Fruit fly (Drosophila melanogaster) whole organism, embryonic: ENCODE data around the gene CG46439.

Source experiments
- Ada2b ChIP-seq: fragments of 200-800 bp; sonication (Bioruptor generic); IDR thresholded peaks from 2 replicates; pipeline ENCODE4 v1.3.6; 2022; ENCODE audit warnings: missing biosample characterization, missing genetic modification characterization
- Asciz ChIP-seq: fragments of 200-800 bp; sonication (Bioruptor generic); optimal IDR thresholded peaks from 2 replicates; lab custom pipeline; 2017; ENCODE audit warnings: missing biosample characterization, mild to moderate bottlenecking, missing genetic modification characterization, missing genetic modification reagents
- Bdp1 ChIP-seq: fragments of 200-800 bp; sonication (Bioruptor generic); optimal IDR thresholded peaks from 3 replicates; lab custom pipeline; 2016; ENCODE audit warnings: missing biosample characterization, missing genetic modification characterization
- CG10274 ChIP-seq: fragments of 200-800 bp; sonication (Bioruptor generic); optimal IDR thresholded peaks from 3 replicates; lab custom pipeline; 2017; ENCODE audit warnings: missing biosample characterization, mild to moderate bottlenecking, missing genetic modification characterization
- CG10543 ChIP-seq: fragments of 200-800 bp; sonication (Bioruptor generic); optimal IDR thresholded peaks from 3 replicates; lab custom pipeline; 2017; ENCODE audit warnings: missing biosample characterization, mild to moderate bottlenecking, missing genetic modification characterization, moderate library complexity
- CG10959 ChIP-seq: fragments of 200-800 bp; sonication (Bioruptor generic); IDR thresholded peaks from 2 replicates; pipeline ENCODE4 v1.3.6; 2022; ENCODE audit warnings: missing biosample characterization, missing genetic modification characterization
- CG11723 ChIP-seq: fragments of 200-800 bp; sonication (Bioruptor generic); optimal IDR thresholded peaks from 2 replicates; lab custom pipeline; 2017; ENCODE audit warnings: missing biosample characterization, mild to moderate bottlenecking, missing genetic modification characterization
- CG12155 ChIP-seq: fragments of 200-800 bp; sonication (Bioruptor generic); optimal IDR thresholded peaks from 3 replicates; lab custom pipeline; 2016; ENCODE audit warnings: missing biosample characterization, missing genetic modification characterization
- CG12942 ChIP-seq: fragments of 200-800 bp; sonication (Bioruptor generic); optimal IDR thresholded peaks from 3 replicates; lab custom pipeline; 2016; ENCODE audit warnings: missing biosample characterization, missing genetic modification characterization
- CG13424 ChIP-seq: fragments of 200-800 bp; sonication (Bioruptor generic); optimal IDR thresholded peaks from 2 replicates; lab custom pipeline; 2019; ENCODE audit warnings: missing biosample characterization, mild to moderate bottlenecking, missing genetic modification characterization, moderate library complexity
- CG13894 ChIP-seq: fragments of 200-800 bp; sonication (Bioruptor generic); optimal IDR thresholded peaks from 3 replicates; lab custom pipeline; 2018; ENCODE audit warnings: missing biosample characterization, mild to moderate bottlenecking, missing genetic modification characterization, moderate library complexity
- CG18011 ChIP-seq: fragments of 200-800 bp; sonication (Bioruptor generic); optimal IDR thresholded peaks from 2 replicates; lab custom pipeline; 2017; ENCODE audit warnings: missing biosample characterization, missing genetic modification characterization, mild to moderate bottlenecking, moderate library complexity, missing genotype
- CG30431 ChIP-seq: fragments of 200-800 bp; sonication (Bioruptor generic); optimal IDR thresholded peaks from 2 replicates; lab custom pipeline; 2017; ENCODE audit warnings: missing biosample characterization, missing genetic modification characterization
- CG31224 ChIP-seq: fragments of 200-800 bp; sonication (Bioruptor generic); IDR thresholded peaks from 2 replicates; pipeline ENCODE4 v1.3.6; 2022; ENCODE audit warnings: missing biosample characterization, missing genetic modification characterization
- CG3838 ChIP-seq: fragments of 200-800 bp; sonication (Bioruptor generic); optimal IDR thresholded peaks from 3 replicates; lab custom pipeline; 2016; ENCODE audit warnings: missing biosample characterization, missing genetic modification characterization
- CG8089 ChIP-seq: fragments of 200-800 bp; sonication (Bioruptor generic); optimal IDR thresholded peaks from 3 replicates; lab custom pipeline; 2016; ENCODE audit warnings: missing biosample characterization, missing genetic modification characterization
- CG8944 ChIP-seq: fragments of 200-800 bp; sonication (Bioruptor generic); optimal IDR thresholded peaks from 3 replicates; lab custom pipeline; 2016; ENCODE audit warnings: missing biosample characterization, missing genetic modification characterization
- Dbx ChIP-seq: fragments of 200-800 bp; sonication (Bioruptor generic); IDR thresholded peaks from 3 replicates; pipeline ENCODE4 v1.3.6; 2022; ENCODE audit warnings: missing biosample characterization, missing genetic modification characterization
- Dip2 ChIP-seq: fragments of 200-800 bp; sonication (Bioruptor generic); IDR thresholded peaks from 2 replicates; pipeline ENCODE4 v1.3.6; 2022; ENCODE audit warnings: missing biosample characterization, missing genetic modification characterization
- HmgZ ChIP-seq: fragments of 200-800 bp; sonication (Bioruptor generic); optimal IDR thresholded peaks from 2 replicates; lab custom pipeline; 2018; ENCODE audit warnings: missing biosample characterization, mild to moderate bottlenecking, missing genetic modification characterization
- Hr39 ChIP-seq: fragments of >200 bp; optimal IDR thresholded peaks from 2 replicates; lab custom pipeline; 2017
- Kr ChIP-seq: fragments of 200-800 bp; sonication (Bioruptor generic); optimal IDR thresholded peaks from 2 replicates; lab custom pipeline; 2017; ENCODE audit warnings: missing biosample characterization, mild to moderate bottlenecking, missing genetic modification characterization
- Lim3 ChIP-seq: fragments of 200-800 bp; sonication (Bioruptor generic); IDR thresholded peaks from 2 replicates; pipeline ENCODE4 v1.3.6; 2022; ENCODE audit warnings: missing biosample characterization, missing genetic modification characterization
- MTF-1 ChIP-seq: fragments of 200-800 bp; sonication (Bioruptor generic); optimal IDR thresholded peaks from 2 replicates; lab custom pipeline; 2018; ENCODE audit warnings: missing biosample characterization, mild to moderate bottlenecking, missing genetic modification characterization, borderline replicate concordance
- Mad ChIP-seq: fragments of 200-800 bp; sonication (Bioruptor generic); optimal IDR thresholded peaks from 2 replicates; lab custom pipeline; 2016; ENCODE audit warnings: missing biosample characterization, missing genetic modification characterization
- Max ChIP-seq: fragments of 200-800 bp; sonication (Bioruptor generic); optimal IDR thresholded peaks from 2 replicates; lab custom pipeline; 2016; ENCODE audit warnings: missing biosample characterization, mild to moderate bottlenecking, missing genetic modification characterization
- Meics ChIP-seq: fragments of 200-800 bp; sonication (Bioruptor generic); optimal IDR thresholded peaks from 2 replicates; lab custom pipeline; 2017; ENCODE audit warnings: missing biosample characterization, mild to moderate bottlenecking, missing genetic modification characterization
- Nf-YA ChIP-seq: fragments of 200-800 bp; sonication (Bioruptor generic); IDR thresholded peaks from 2 replicates; pipeline ENCODE4 v1.3.6; 2022; ENCODE audit warnings: missing biosample characterization, missing genetic modification characterization
- Optix ChIP-seq: fragments of 200-800 bp; sonication (Bioruptor generic); IDR thresholded peaks from 3 replicates; pipeline ENCODE4 v1.3.6; 2022; ENCODE audit warnings: missing biosample characterization, missing genetic modification characterization
- Sox102F ChIP-seq: fragments of 200-800 bp; sonication (Bioruptor generic); optimal IDR thresholded peaks from 2 replicates; lab custom pipeline; 2018; ENCODE audit warnings: missing biosample characterization, mild to moderate bottlenecking, missing genetic modification characterization, moderate library complexity
- Ssrp ChIP-seq: fragments of 200-800 bp; sonication (Bioruptor generic); optimal IDR thresholded peaks from 2 replicates; lab custom pipeline; 2018; ENCODE audit warnings: missing biosample characterization, mild to moderate bottlenecking, missing genetic modification characterization, moderate library complexity
- TFAM ChIP-seq: fragments of 200-800 bp; sonication (Bioruptor generic); optimal IDR thresholded peaks from 2 replicates; lab custom pipeline; 2017; ENCODE audit warnings: missing biosample characterization, missing genetic modification characterization, inconsistent platforms
- Usf ChIP-seq: fragments of 200-800 bp; sonication (Bioruptor generic); optimal IDR thresholded peaks from 2 replicates; lab custom pipeline; 2017; ENCODE audit warnings: missing genotype, missing biosample characterization, missing genetic modification characterization
- Xbp1 ChIP-seq: fragments of 200-800 bp; sonication (Bioruptor generic); optimal IDR thresholded peaks from 3 replicates; lab custom pipeline; 2016; ENCODE audit warnings: missing biosample characterization, mild to moderate bottlenecking, missing genetic modification characterization
- Xrp1 ChIP-seq: fragments of 200-800 bp; sonication (Bioruptor generic); IDR thresholded peaks from 2 replicates; pipeline ENCODE4 v1.3.6; 2022; ENCODE audit warnings: missing biosample characterization, missing genetic modification characterization
- ab ChIP-seq: fragments of 200-800 bp; sonication (Bioruptor generic); optimal IDR thresholded peaks from 2 replicates; lab custom pipeline; 2016; ENCODE audit warnings: missing biosample characterization, missing genetic modification characterization
- croc ChIP-seq: fragments of 200-800 bp; sonication (Bioruptor generic); conservative IDR thresholded peaks from 3 replicates; pipeline ENCODE4 v1.3.6; 2022; ENCODE audit warnings: missing biosample characterization, missing genetic modification characterization
- disco-r ChIP-seq: fragments of 200-800 bp; sonication (Bioruptor generic); optimal IDR thresholded peaks from 2 replicates; lab custom pipeline; 2016; ENCODE audit warnings: missing biosample characterization, missing genetic modification characterization
- dmrt11E ChIP-seq: fragments of 200-800 bp; sonication (Bioruptor generic); optimal IDR thresholded peaks from 3 replicates; lab custom pipeline; 2018; ENCODE audit warnings: missing biosample characterization, mild to moderate bottlenecking, missing genetic modification characterization, moderate library complexity
- fd96Cb ChIP-seq: fragments of 200-800 bp; sonication (Bioruptor generic); optimal IDR thresholded peaks from 2 replicates; lab custom pipeline; 2018; ENCODE audit warnings: missing biosample characterization, mild to moderate bottlenecking, missing genetic modification characterization, moderate library complexity
- gcm ChIP-seq: fragments of 200-800 bp; sonication (Bioruptor generic); optimal IDR thresholded peaks from 2 replicates; lab custom pipeline; 2019; ENCODE audit warnings: missing biosample characterization, mild to moderate bottlenecking, missing genetic modification characterization, moderate library complexity
- hb ChIP-seq: fragments of 200-800 bp; sonication (Bioruptor generic); IDR thresholded peaks from 3 replicates; pipeline ENCODE4 v1.3.6; 2022; ENCODE audit warnings: missing biosample characterization, missing genetic modification characterization; ENCODE audit not compliant: partially characterized antibody
- jigr1 ChIP-seq: fragments of 200-800 bp; sonication (Bioruptor generic); IDR thresholded peaks from 3 replicates; pipeline ENCODE4 v1.3.6; 2022; ENCODE audit warnings: missing biosample characterization, missing genetic modification characterization
- kah ChIP-seq: fragments of 200-800 bp; sonication (Bioruptor generic); optimal IDR thresholded peaks from 2 replicates; lab custom pipeline; 2018; ENCODE audit warnings: missing biosample characterization, mild to moderate bottlenecking, missing genetic modification characterization
- nau ChIP-seq: fragments of 200-800 bp; sonication (Bioruptor generic); optimal IDR thresholded peaks from 3 replicates; lab custom pipeline; 2017; ENCODE audit warnings: missing biosample characterization, mild to moderate bottlenecking, missing genetic modification characterization, missing genetic modification reagents
- nerfin-1 ChIP-seq: fragments of 200-800 bp; sonication (Bioruptor generic); optimal IDR thresholded peaks from 3 replicates; lab custom pipeline; 2019; ENCODE audit warnings: missing biosample characterization, mild to moderate bottlenecking, missing genetic modification characterization, moderate library complexity
- oc ChIP-seq: fragments of 200-800 bp; sonication (Bioruptor generic); optimal IDR thresholded peaks from 2 replicates; lab custom pipeline; 2018; ENCODE audit warnings: missing biosample characterization, mild to moderate bottlenecking, missing genetic modification characterization, moderate library complexity
- pita ChIP-seq: fragments of 200-800 bp; sonication (Bioruptor generic); optimal IDR thresholded peaks from 2 replicates; lab custom pipeline; 2017; ENCODE audit warnings: missing biosample characterization, mild to moderate bottlenecking, missing genetic modification characterization
- pnt ChIP-seq: fragments of 200-800 bp; sonication (Bioruptor generic); optimal IDR thresholded peaks from 3 replicates; lab custom pipeline; 2016; ENCODE audit warnings: missing biosample characterization, missing genetic modification characterization
- ranshi ChIP-seq: fragments of 200-800 bp; sonication (Bioruptor generic); IDR thresholded peaks from 2 replicates; pipeline ENCODE4 v1.3.6; 2022; ENCODE audit warnings: missing biosample characterization, missing genetic modification characterization
- trh ChIP-seq: fragments of 200-800 bp; sonication (Bioruptor generic); optimal IDR thresholded peaks from 2 replicates; lab custom pipeline; 2016; ENCODE audit warnings: missing biosample characterization, missing genetic modification characterization
- yki ChIP-seq: fragments of >200 bp; optimal IDR thresholded peaks from 3 replicates; lab custom pipeline; 2018

The CG46439 gene

DNA sequence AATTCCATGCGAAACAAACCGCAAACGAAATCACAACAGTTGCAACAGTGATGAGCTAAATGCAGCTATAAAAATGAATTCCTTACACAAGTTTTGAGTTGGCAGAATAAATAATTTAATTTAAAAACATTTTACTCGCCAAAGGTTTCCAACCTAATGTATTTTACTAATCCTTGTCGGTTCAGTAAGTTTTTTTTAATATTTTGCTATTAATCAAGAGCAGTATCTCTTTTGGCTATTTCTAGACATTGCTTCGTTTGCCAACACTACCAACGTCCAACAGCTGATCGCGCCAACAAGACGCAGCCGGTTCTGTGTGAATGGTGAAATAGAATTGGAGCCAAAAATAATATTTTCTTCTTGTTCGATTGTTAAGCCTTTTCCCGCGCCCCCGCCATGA, 31.4 kb downstream of the CG46439 start, which contains the start of the genes CG32075, CG45101 and SuUR (continued):
- peak; percentile 51; the same call in 1 of the 3 replicates for TF ChIP-seq jigr1 (GFP tag; lab: Robert Waterston, UW)
- TF ChIP-seq CG13894 (tag; lab: Kevin White, UChicago), result no peak
- TF ChIP-seq Nf-YA (GFP tag; lab: Robert Waterston, UW), result peak; percentile 69; the same call in 1 of the 2 replicates
- TF ChIP-seq Dip2 (GFP tag; lab: Robert Waterston, UW), result no peak
- peak; percentile 86 for TF ChIP-seq Meics (GFP tag; lab: Kevin White, UChicago)
- TF ChIP-seq CG10959 (GFP tag; lab: Robert Waterston, UW), result peak; percentile 57
- peak; percentile 93 for TF ChIP-seq Xbp1 (GFP tag; lab: Kevin White, UChicago)
- TF ChIP-seq oc (tag; lab: Kevin White, UChicago), result peak; percentile 57
- TF ChIP-seq CG18011, result peak; percentile 82
- TF ChIP-seq CG8089, result peak; percentile 75
- peak; percentile 88 for TF ChIP-seq Ada2b (GFP tag; lab: Robert Waterston, UW)
- no peak for TF ChIP-seq Hr39 (lab: Kevin White, UChicago)
- peak; percentile 74 for TF ChIP-seq CG31224
- peak; percentile 75 for TF ChIP-seq nau (GFP tag; lab: Kevin White, UChicago)
- no peak for TF ChIP-seq Kr (GFP tag; lab: Kevin White, UChicago)
- peak; percentile 77 for TF ChIP-seq nerfin-1 (tag; lab: Kevin White, UChicago)
- TF ChIP-seq Lim3 (GFP tag; lab: Robert Waterston, UW), result no peak
- TF ChIP-seq MTF-1 (GFP tag; lab: Kevin White, UChicago), result no peak
- TF ChIP-seq Sox102F (GFP tag; lab: Kevin White, UChicago), result peak; percentile 91
- peak; percentile 88 for TF ChIP-seq Ssrp
- TF ChIP-seq CG3838 (GFP tag; lab: Kevin White, UChicago), result peak; percentile 81
- TF ChIP-seq croc (GFP tag; lab: Robert Waterston, UW), result peak; percentile 74
- TF ChIP-seq yki (lab: Kevin White, UChicago), result no peak
- peak; percentile 91 for TF ChIP-seq Dbx
- TF ChIP-seq CG12155 (GFP tag; lab: Kevin White, UChicago), result peak; percentile 89
- TF ChIP-seq Xrp1, result peak; percentile 83
- TF ChIP-seq trh (GFP tag; lab: Kevin White, UChicago), result peak; percentile 68
- peak; percentile 90 for TF ChIP-seq CG10543 (GFP tag; lab: Kevin White, UChicago)
- peak; percentile 73 for TF ChIP-seq Usf (GFP tag; lab: Kevin White, UChicago)
- no peak for TF ChIP-seq TFAM
- peak; percentile 90 for TF ChIP-seq CG13424 (tag; lab: Kevin White, UChicago)
- peak; percentile 70 for TF ChIP-seq Optix (GFP tag; lab: Robert Waterston, UW)
- peak; percentile 94 for TF ChIP-seq CG12942
- peak; percentile 92 for TF ChIP-seq HmgZ (tag; lab: Kevin White, UChicago)
- peak; percentile 67 for TF ChIP-seq CG11723 (GFP tag; lab: Kevin White, UChicago)
- TF ChIP-seq ab (GFP tag; lab: Kevin White, UChicago), result peak; percentile 88
- TF ChIP-seq Max (GFP tag; lab: Kevin White, UChicago), result peak; percentile 93
- peak; percentile 83 for TF ChIP-seq fd96Cb (tag; lab: Kevin White, UChicago)
- no peak for TF ChIP-seq pita (GFP tag; lab: Kevin White, UChicago)
- peak; percentile 49 for TF ChIP-seq gcm
- peak; percentile 32 for TF ChIP-seq kah (GFP tag; lab: Kevin White, UChicago)
- peak; percentile 86 for TF ChIP-seq ranshi (GFP tag; lab: Robert Waterston, UW)
- peak; percentile 37 for TF ChIP-seq CG10274 (GFP tag; lab: Kevin White, UChicago)
- peak; percentile 79 for TF ChIP-seq Bdp1 (GFP tag; lab: Kevin White, UChicago)
- TF ChIP-seq disco-r, result peak; percentile 51
- peak; percentile 62 for TF ChIP-seq Asciz (GFP tag; lab: Kevin White, UChicago)
- peak; percentile 84 for TF ChIP-seq CG8944
- TF ChIP-seq pnt, result peak; percentile 82
- peak; percentile 90 for TF ChIP-seq Mad
- TF ChIP-seq hb (GFP tag; lab: Robert Waterston, UW), result no peak
- TF ChIP-seq dmrt11E, result peak; percentile 84
- TF ChIP-seq CG30431 (GFP tag; lab: Kevin White, UChicago), result peak; percentile 81
